Fruit fly (Drosophila melanogaster): ENCODE data around the gene CG9970.

The CG9970 gene

dm6 chr3L:2866843-2867242 is 49.6 kb downstream of the CG9970 start:
- TF ChIP-seq fd96Ca (GFP tag; IDR thresholded peaks at IDR 0.05): no peak
- peak; percentile 13 for TF ChIP-seq CG14655 (GFP tag; optimal IDR thresholded peaks at IDR 0.05)
- TF ChIP-seq Ets98B (GFP tag; IDR thresholded peaks at IDR 0.05): no peak
- 0 out of 3 replicates have a peak, but pooled peaks have one; percentile 43 for TF ChIP-seq CG4496 (GFP tag; IDR thresholded peaks at IDR 0.05)
- TF ChIP-seq CG9948 (tag; optimal IDR thresholded peaks at IDR 0.05): peak; percentile 72
- peak; percentile 75 for TF ChIP-seq CG15710 (tag; optimal IDR thresholded peaks at IDR 0.05)
- peak; percentile 29 for TF ChIP-seq CG8301 (tag; optimal IDR thresholded peaks at IDR 0.05)
- no peak for TF ChIP-seq CG32121 (GFP tag; IDR thresholded peaks at IDR 0.05)
- TF ChIP-seq CG13204 (GFP tag; optimal IDR thresholded peaks at IDR 0.05): no peak
- TF ChIP-seq CG17806 (tag; optimal IDR thresholded peaks at IDR 0.05): peak; percentile 84
- peak; percentile 68 for TF ChIP-seq CG34367 (tag; optimal IDR thresholded peaks at IDR 0.05)
- peak; percentile 52 for TF ChIP-seq D1 (tag; optimal IDR thresholded peaks at IDR 0.05)
- peak; percentile 45 for TF ChIP-seq Pif1B (GFP tag; optimal IDR thresholded peaks at IDR 0.05)
- TF ChIP-seq Pif1A (GFP tag; optimal IDR thresholded peaks at IDR 0.05): peak; percentile 57
- peak; percentile 36 for TF ChIP-seq Snoo (tag; optimal IDR thresholded peaks at IDR 0.05)
- TF ChIP-seq rn (GFP tag; IDR thresholded peaks at IDR 0.05): no peak
- peak; percentile 66 for TF ChIP-seq gl (tag; optimal IDR thresholded peaks at IDR 0.05)
- TF ChIP-seq CG8159 (tag; optimal IDR thresholded peaks at IDR 0.05): peak; percentile 86
- TF ChIP-seq EcR (GFP tag; optimal IDR thresholded peaks at IDR 0.05): no peak

dm6 chr3L:2865564-2865963 is 50.9 kb downstream of the CG9970 start:
- TF ChIP-seq CG13204 (GFP tag; optimal IDR thresholded peaks at IDR 0.05) (no peak), gl (tag; optimal IDR thresholded peaks at IDR 0.05) (no peak), CG8301 (tag; optimal IDR thresholded peaks at IDR 0.05) (peak; percentile 16), Ets98B (GFP tag; IDR thresholded peaks at IDR 0.05) (peak; percentile 38; the same call in 1 of the 2 replicates), rn (GFP tag; IDR thresholded peaks at IDR 0.05) (no peak), CG15710 (tag; optimal IDR thresholded peaks at IDR 0.05) (peak; percentile 35), CG8159 (tag; optimal IDR thresholded peaks at IDR 0.05) (peak; percentile 22), CG14655 (GFP tag; optimal IDR thresholded peaks at IDR 0.05) (peak; percentile 28), Pif1A (GFP tag; optimal IDR thresholded peaks at IDR 0.05) (peak; percentile 28), EcR (GFP tag; optimal IDR thresholded peaks at IDR 0.05) (peak; percentile 29), CG9948 (tag; optimal IDR thresholded peaks at IDR 0.05) (peak; percentile 59), D1 (tag; optimal IDR thresholded peaks at IDR 0.05) (no peak), fd96Ca (GFP tag; IDR thresholded peaks at IDR 0.05) (peak; percentile 56; the same call in 2 of the 3 replicates), CG32121 (GFP tag; IDR thresholded peaks at IDR 0.05) (no peak), Snoo (tag; optimal IDR thresholded peaks at IDR 0.05) (no peak), CG34367 (tag; optimal IDR thresholded peaks at IDR 0.05) (no peak), CG12605 (GFP tag; IDR thresholded peaks at IDR 0.05) (no peak), CG10348 (GFP tag; IDR thresholded peaks at IDR 0.05) (no peak), Pif1B (GFP tag; optimal IDR thresholded peaks at IDR 0.05) (peak; percentile 22), CG17806 (tag; optimal IDR thresholded peaks at IDR 0.05) (peak; percentile 8), CG4496 (GFP tag; IDR thresholded peaks at IDR 0.05) (0 out of 3 replicates have a peak, but pooled peaks have one; percentile 24)
